Fruit fly (Drosophila melanogaster) S2 (cell line): Measurements from ENCODE around the gene sinu.
A peak's percentile ranks its signal among the peaks of the same experiment; 100 is the strongest.

Source experiments
- CG8478 ChIP-seq: fragments of >200 bp; optimal IDR thresholded peaks from 2 replicates; lab custom pipeline; 2018
- CTCF ChIP-seq, 2 experiments: fragments of >200 bp; optimal IDR thresholded peaks; 2 replicates each; lab custom pipeline; 2018

- TF ChIP-seq CTCF (optimal IDR thresholded peaks at IDR 0.05; lab: Kevin White, UChicago): peak; percentile 83 to 91
- no peak for TF ChIP-seq CG8478
Observed at dm6 chr3L:5608128-5608527, 46.7 kb upstream of the sinu start, which contains the start of gene Eaf6.
